Fruit fly (Drosophila melanogaster): ENCODE results near the gene ringer.

Gene ringer

DNA sequence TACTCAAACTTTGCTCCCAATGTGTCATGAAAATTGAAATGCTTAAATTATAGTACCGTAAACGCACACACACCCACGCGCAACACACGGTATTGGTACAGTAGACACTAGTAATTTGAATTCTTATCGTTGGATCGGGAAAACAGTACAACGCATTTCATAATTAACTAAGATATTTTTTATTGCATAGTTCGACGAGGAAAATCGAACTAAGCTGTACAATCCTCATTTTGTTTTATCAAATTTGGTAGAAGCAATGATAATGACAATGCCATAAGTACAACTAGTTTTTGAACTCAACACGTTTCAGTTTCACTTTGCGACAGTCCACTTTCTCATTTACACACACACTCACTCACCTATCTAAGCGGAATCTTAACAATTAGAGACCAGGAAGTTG lies 21.5 kb upstream of the ringer start (continued):
- no peak for TF ChIP-seq salm (tag; optimal IDR thresholded peaks at IDR 0.05)
- no peak for TF ChIP-seq Bdp1 (GFP tag; optimal IDR thresholded peaks at IDR 0.05)
- peak; percentile 86 for TF ChIP-seq CG12769 (tag; optimal IDR thresholded peaks at IDR 0.05)
- TF ChIP-seq mirr (GFP tag; optimal IDR thresholded peaks at IDR 0.05): no peak
- TF ChIP-seq Mad (GFP tag; optimal IDR thresholded peaks at IDR 0.05): no peak
- peak; percentile 29 for TF ChIP-seq CG4854 (GFP tag; optimal IDR thresholded peaks at IDR 0.05)
- peak; percentile 66 for TF ChIP-seq CG17829 (tag; optimal IDR thresholded peaks at IDR 0.05)
- TF ChIP-seq Dek (tag; optimal IDR thresholded peaks at IDR 0.05): peak; percentile 74
- TF ChIP-seq Hr39 (optimal IDR thresholded peaks at IDR 0.05): no peak
- no peak for TF ChIP-seq CG18011 (GFP tag; optimal IDR thresholded peaks at IDR 0.05)
- TF ChIP-seq Elba2 (GFP tag; optimal IDR thresholded peaks at IDR 0.05): no peak
- no peak for TF ChIP-seq crp (GFP tag; optimal IDR thresholded peaks at IDR 0.05)
- peak; percentile 58 for TF ChIP-seq CG4328 (GFP tag; optimal IDR thresholded peaks at IDR 0.05)
- no peak for TF ChIP-seq jing (GFP tag; optimal IDR thresholded peaks at IDR 0.05)
- no peak for TF ChIP-seq ac (GFP tag; optimal IDR thresholded peaks at IDR 0.05)
- 0 out of 3 replicates have a peak, but pooled peaks have one; percentile 25 for TF ChIP-seq CG2199 (GFP tag; IDR thresholded peaks at IDR 0.05)
- TF ChIP-seq CG18476 (GFP tag; optimal IDR thresholded peaks at IDR 0.05): peak; percentile 1
- TF ChIP-seq fru (optimal IDR thresholded peaks at IDR 0.05): no peak
- peak; percentile 88 for TF ChIP-seq lab (GFP tag; optimal IDR thresholded peaks at IDR 0.05)
- TF ChIP-seq CG11085 (GFP tag; IDR thresholded peaks at IDR 0.05): peak; percentile 53
- peak; percentile 49 for TF ChIP-seq CG5245 (GFP tag; optimal IDR thresholded peaks at IDR 0.05)
- no peak for TF ChIP-seq CG6654 (GFP tag; optimal IDR thresholded peaks at IDR 0.05)
- peak; percentile 27 for TF ChIP-seq CG4820 (GFP tag; optimal IDR thresholded peaks at IDR 0.05)
- TF ChIP-seq CG17361 (GFP tag; IDR thresholded peaks at IDR 0.05): peak; percentile 64; the same call in 2 of the 3 replicates
- no peak for TF ChIP-seq Lpt (GFP tag; optimal IDR thresholded peaks at IDR 0.05)
- no peak for TF ChIP-seq CG6272 (GFP tag; IDR thresholded peaks at IDR 0.05)
- no peak for TF ChIP-seq CG13123 (GFP tag; optimal IDR thresholded peaks at IDR 0.05)
- TF ChIP-seq Dbx (GFP tag; IDR thresholded peaks at IDR 0.05): 0 out of 3 replicates have a peak, but pooled peaks have one; percentile 51
- TF ChIP-seq NfI (GFP tag; optimal IDR thresholded peaks at IDR 0.05): peak; percentile 69
- peak; percentile 21 for TF ChIP-seq Abd-B (GFP tag; optimal IDR thresholded peaks at IDR 0.05)
- no peak for TF ChIP-seq CG14965 (GFP tag; optimal IDR thresholded peaks at IDR 0.05; ENCODE audit: borderline replicate concordance)
- peak; percentile 62; the same call in 2 of the 3 replicates for TF ChIP-seq zfh1 (GFP tag; IDR thresholded peaks at IDR 0.05)
- peak; percentile 78 for TF ChIP-seq CG7839 (tag; optimal IDR thresholded peaks at IDR 0.05)
- TF ChIP-seq MTF-1 (GFP tag; optimal IDR thresholded peaks at IDR 0.05; ENCODE audit: borderline replicate concordance): peak; percentile 41
- peak; percentile 71 for TF ChIP-seq CG8924 (tag; optimal IDR thresholded peaks at IDR 0.05)
- TF ChIP-seq CG2712 (tag; optimal IDR thresholded peaks at IDR 0.05): peak; percentile 67
- TF ChIP-seq CG15696 (tag; optimal IDR thresholded peaks at IDR 0.05): peak; percentile 75
- TF ChIP-seq gfzf (GFP tag; optimal IDR thresholded peaks at IDR 0.05): no peak
- no peak; the same call in 2 of the 3 replicates for TF ChIP-seq Optix (GFP tag; IDR thresholded peaks at IDR 0.05)
- TF ChIP-seq psq (GFP tag; optimal IDR thresholded peaks at IDR 0.05): no peak
- TF ChIP-seq CG34224 (GFP tag; IDR thresholded peaks at IDR 0.05; ENCODE audit: partially characterized antibody): no peak
- TF ChIP-seq H15 (GFP tag; IDR thresholded peaks at IDR 0.05): no peak
- no peak for TF ChIP-seq ro (GFP tag; IDR thresholded peaks at IDR 0.05)
- peak; percentile 83 for TF ChIP-seq gro (GFP tag; optimal IDR thresholded peaks at IDR 0.05)
- peak in 1 of 2 experiments; percentile 41 for TF ChIP-seq Hr78 (GFP tag; optimal IDR thresholded peaks at IDR 0.05)
- TF ChIP-seq chinmo (GFP tag; IDR thresholded peaks at IDR 0.05; ENCODE audit: partially characterized antibody): no peak
- peak; percentile 36; the same call in 1 of the 3 replicates for TF ChIP-seq CG34422 (GFP tag; IDR thresholded peaks at IDR 0.05)
- TF ChIP-seq CG7745 (tag; optimal IDR thresholded peaks at IDR 0.05): no peak
- peak; percentile 73 for TF ChIP-seq Nf-YC (tag; optimal IDR thresholded peaks at IDR 0.05)
- TF ChIP-seq CG2120 (GFP tag; optimal IDR thresholded peaks at IDR 0.05): peak; percentile 85

Data from whole organism, embryonic.